Worm (Caenorhabditis elegans) whole organism, L3 larva: ENCODE results near the gene K02D10.8.

ENCODE experiments used
- R02D3.7 ChIP-seq: fragments of 150-350 bp; optimal IDR thresholded peaks from 2 replicates; lab custom pipeline; 2014; ENCODE audit warnings: missing biosample characterization, missing genetic modification characterization
- ZK546.5 ChIP-seq: sonication (generic microtip); optimal IDR thresholded peaks from 2 replicates; lab custom pipeline; 2017; ENCODE audit warnings: missing biosample characterization, missing genetic modification characterization
- aly-2 ChIP-seq: fragments of 150-350 bp; optimal IDR thresholded peaks from 2 replicates; lab custom pipeline; 2014; ENCODE audit warnings: missing biosample characterization, missing genetic modification characterization
- ama-1 ChIP-seq: fragments of 150-350 bp; optimal IDR thresholded peaks from 2 replicates; lab custom pipeline; 2018
- ceh-16 ChIP-seq: sonication (generic microtip); optimal IDR thresholded peaks from 2 replicates; lab custom pipeline; 2017; ENCODE audit warnings: missing biosample characterization, missing genetic modification characterization
- ceh-28 ChIP-seq: fragments of 150-350 bp; optimal IDR thresholded peaks from 2 replicates; lab custom pipeline; 2014; ENCODE audit warnings: missing biosample characterization, missing genetic modification reagents, missing genetic modification characterization
- ceh-82 ChIP-seq: fragments of 150-350 bp; optimal IDR thresholded peaks from 2 replicates; lab custom pipeline; 2014; ENCODE audit warnings: missing biosample characterization, missing genetic modification characterization
- ceh-9 ChIP-seq: sonication (generic microtip); optimal IDR thresholded peaks from 2 replicates; lab custom pipeline; 2018; ENCODE audit warnings: missing biosample characterization, missing genetic modification characterization
- daf-12 ChIP-seq: fragments of 150-350 bp; optimal IDR thresholded peaks from 2 replicates; lab custom pipeline; 2014; ENCODE audit warnings: missing biosample characterization, missing genetic modification reagents, missing genetic modification characterization
- egl-27 ChIP-seq: sonication (generic microtip); optimal IDR thresholded peaks from 4 replicates; lab custom pipeline; 2017; ENCODE audit warnings: missing biosample characterization, missing genetic modification reagents, missing genetic modification characterization
- egl-5 ChIP-seq: fragments of 150-350 bp; optimal IDR thresholded peaks from 2 replicates; lab custom pipeline; 2017; ENCODE audit warnings: missing biosample characterization, missing genetic modification reagents, missing genetic modification characterization, inconsistent platforms
- elt-1 ChIP-seq: fragments of 150-350 bp; optimal IDR thresholded peaks from 2 replicates; lab custom pipeline; 2014; ENCODE audit warnings: missing biosample characterization, missing genetic modification characterization
- elt-2 ChIP-seq: sonication (generic microtip); optimal IDR thresholded peaks from 2 replicates; lab custom pipeline; 2016; ENCODE audit warnings: missing genetic modification reagents, mild to moderate bottlenecking, missing genetic modification characterization, missing compliant biosample characterization
- elt-3 ChIP-seq, 3 experiments: fragments of 150-350 bp in 1 of 3; sonication (generic microtip) in 2 of 3; optimal IDR thresholded peaks; 2 replicates in 2 of 3; 4 replicates in 1 of 3; lab custom pipeline; 2014 to 2017; ENCODE audit warnings: missing biosample characterization in 3 of 3, missing genetic modification characterization in 3 of 3
- eor-1 ChIP-seq, 2 experiments: fragments of 150-350 bp; optimal IDR thresholded peaks; 2 replicates each; lab custom pipeline; 2014 to 2018; ENCODE audit warnings: missing biosample characterization in 2 of 2, missing genetic modification characterization in 2 of 2
- fkh-10 ChIP-seq: sonication (generic microtip); optimal IDR thresholded peaks from 2 replicates; lab custom pipeline; 2017; ENCODE audit warnings: missing biosample characterization, missing genetic modification reagents, missing genetic modification characterization
- fkh-2 ChIP-seq: fragments of 150-350 bp; optimal IDR thresholded peaks from 2 replicates; lab custom pipeline; 2014; ENCODE audit warnings: missing biosample characterization, missing genetic modification reagents, missing genetic modification characterization
- fos-1 ChIP-seq: fragments of 150-350 bp; optimal IDR thresholded peaks from 2 replicates; lab custom pipeline; 2014; ENCODE audit warnings: missing biosample characterization, missing genetic modification characterization
- hmg-11 ChIP-seq: sonication (generic microtip); optimal IDR thresholded peaks from 2 replicates; lab custom pipeline; 2016; ENCODE audit warnings: missing genetic modification characterization, missing compliant biosample characterization
- jun-1 ChIP-seq: fragments of 150-350 bp; optimal IDR thresholded peaks from 2 replicates; lab custom pipeline; 2014; ENCODE audit warnings: missing biosample characterization, missing genetic modification reagents, missing genetic modification characterization
- lin-15B ChIP-seq: fragments of 150-350 bp; optimal IDR thresholded peaks from 2 replicates; lab custom pipeline; 2014; ENCODE audit warnings: missing biosample characterization, missing genetic modification characterization
- lin-39 ChIP-seq: fragments of 150-350 bp; optimal IDR thresholded peaks from 2 replicates; lab custom pipeline; 2018; ENCODE audit warnings: missing biosample characterization, missing genetic modification reagents, missing genetic modification characterization
- lsy-12 ChIP-seq: sonication (generic microtip); optimal IDR thresholded peaks from 2 replicates; lab custom pipeline; 2016; ENCODE audit warnings: mild to moderate bottlenecking, missing genetic modification characterization, missing compliant biosample characterization
- mdl-1 ChIP-seq: fragments of 150-350 bp; optimal IDR thresholded peaks from 2 replicates; lab custom pipeline; 2014; ENCODE audit warnings: missing biosample characterization, missing genetic modification characterization
- mml-1 ChIP-seq: fragments of 150-350 bp; sonication (generic microtip); optimal IDR thresholded peaks from 3 replicates; lab custom pipeline; 2014; ENCODE audit warnings: missing biosample characterization, missing genetic modification characterization
- nfya-1 ChIP-seq: sonication (generic microtip); optimal IDR thresholded peaks from 2 replicates; lab custom pipeline; 2017; ENCODE audit warnings: missing genetic modification characterization, mild to moderate bottlenecking, missing compliant biosample characterization, antibody characterized with exemption, moderate library complexity; ENCODE audit not compliant: insufficient read depth
- nhr-11 ChIP-seq: fragments of 150-350 bp; optimal IDR thresholded peaks from 2 replicates; lab custom pipeline; 2014; ENCODE audit warnings: missing biosample characterization, missing genetic modification characterization
- nhr-12 ChIP-seq: fragments of 150-350 bp; optimal IDR thresholded peaks from 2 replicates; lab custom pipeline; 2014; ENCODE audit warnings: missing biosample characterization, missing genetic modification characterization
- nhr-23 ChIP-seq: fragments of 150-350 bp; optimal IDR thresholded peaks from 2 replicates; lab custom pipeline; 2014; ENCODE audit warnings: missing biosample characterization, missing genetic modification reagents, missing genetic modification characterization
- nhr-237 ChIP-seq: fragments of 150-350 bp; optimal IDR thresholded peaks from 2 replicates; lab custom pipeline; 2014; ENCODE audit warnings: missing biosample characterization, missing genetic modification characterization
- nhr-25 ChIP-seq: sonication (generic microtip); optimal IDR thresholded peaks from 2 replicates; lab custom pipeline; 2017; ENCODE audit warnings: missing biosample characterization, missing genetic modification characterization
- nhr-28 ChIP-seq: fragments of 150-350 bp; optimal IDR thresholded peaks from 2 replicates; lab custom pipeline; 2014; ENCODE audit warnings: missing biosample characterization, missing genetic modification characterization
- nhr-43 ChIP-seq: sonication (generic microtip); optimal IDR thresholded peaks from 2 replicates; lab custom pipeline; 2016; ENCODE audit warnings: mild to moderate bottlenecking, missing genetic modification characterization, missing compliant biosample characterization; ENCODE audit not compliant: poor library complexity, severe bottlenecking
- nhr-67 ChIP-seq: fragments of 150-350 bp; optimal IDR thresholded peaks from 2 replicates; lab custom pipeline; 2014; ENCODE audit warnings: missing biosample characterization, missing genetic modification characterization
- nhr-76 ChIP-seq: fragments of 150-350 bp; sonication (generic microtip); optimal IDR thresholded peaks from 5 replicates; lab custom pipeline; 2014; ENCODE audit warnings: missing biosample characterization, missing genetic modification characterization
- nhr-77 ChIP-seq: fragments of 150-350 bp; optimal IDR thresholded peaks from 2 replicates; lab custom pipeline; 2014; ENCODE audit warnings: missing biosample characterization, missing genetic modification characterization
- pha-4 ChIP-seq: fragments of 150-350 bp; optimal IDR thresholded peaks from 2 replicates; lab custom pipeline; 2014; ENCODE audit warnings: missing biosample characterization, missing genetic modification reagents, missing genetic modification characterization
- pqm-1 ChIP-seq: fragments of 150-350 bp; optimal IDR thresholded peaks from 2 replicates; lab custom pipeline; 2017; ENCODE audit warnings: missing biosample characterization, missing genetic modification characterization, inconsistent platforms
- sea-2 ChIP-seq: fragments of 150-350 bp; sonication (generic microtip); optimal IDR thresholded peaks from 4 replicates; lab custom pipeline; 2014; ENCODE audit warnings: missing biosample characterization, missing genetic modification reagents, missing genetic modification characterization
- skn-1 ChIP-seq: fragments of 150-350 bp; optimal IDR thresholded peaks from 2 replicates; lab custom pipeline; 2014; ENCODE audit warnings: missing biosample characterization, missing genetic modification characterization
- snpc-4 ChIP-seq: fragments of 150-350 bp; optimal IDR thresholded peaks from 2 replicates; lab custom pipeline; 2014; ENCODE audit warnings: missing biosample characterization, missing genetic modification characterization
- tbx-2 ChIP-seq: sonication (generic microtip); optimal IDR thresholded peaks from 2 replicates; lab custom pipeline; 2016; ENCODE audit warnings: mild to moderate bottlenecking, missing genetic modification characterization, missing compliant biosample characterization
- unc-39 ChIP-seq: sonication (generic microtip); optimal IDR thresholded peaks from 4 replicates; lab custom pipeline; 2017; ENCODE audit warnings: missing biosample characterization, missing genetic modification characterization
- unc-62 ChIP-seq: fragments of 150-350 bp; sonication (generic microtip); optimal IDR thresholded peaks from 4 replicates; lab custom pipeline; 2014; ENCODE audit warnings: missing biosample characterization, missing genetic modification reagents, missing genetic modification characterization
- zag-1 ChIP-seq: fragments of 150-350 bp; optimal IDR thresholded peaks from 2 replicates; lab custom pipeline; 2014; ENCODE audit warnings: missing biosample characterization, missing genetic modification characterization
- ztf-11 ChIP-seq: fragments of 150-350 bp; optimal IDR thresholded peaks from 2 replicates; lab custom pipeline; 2014; ENCODE audit warnings: missing biosample characterization, missing genetic modification characterization
- ztf-4 ChIP-seq: fragments of 150-350 bp; optimal IDR thresholded peaks from 2 replicates; lab custom pipeline; 2014; ENCODE audit warnings: missing biosample characterization, missing genetic modification characterization

The K02D10.8 gene

DNA sequence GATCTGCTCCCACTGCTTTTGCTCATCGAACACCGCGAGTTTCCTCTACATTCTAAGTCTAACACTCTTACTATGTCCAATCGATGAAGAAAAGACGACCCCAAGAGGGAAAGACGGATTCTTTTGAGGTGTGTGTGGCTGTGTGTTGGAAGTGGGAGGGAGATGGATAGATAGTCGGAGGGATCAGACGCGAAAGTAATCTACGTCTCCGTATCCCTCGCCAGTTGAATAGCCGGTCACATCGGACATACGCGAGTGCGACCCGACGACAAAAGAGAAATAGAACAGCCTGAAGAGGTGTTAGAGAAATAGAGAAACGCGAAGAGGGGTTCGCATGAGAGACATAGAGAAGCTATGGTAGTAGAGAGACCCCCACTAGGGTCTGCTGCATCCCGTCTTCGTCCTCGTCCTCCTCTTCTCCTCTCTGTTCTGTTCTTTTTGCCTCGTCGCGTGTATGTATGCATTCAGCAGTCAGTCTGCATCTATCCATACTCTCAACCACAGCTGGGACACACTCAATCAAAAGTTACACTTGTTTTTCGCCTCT, 9.5 kb downstream of the K02D10.8 start:
- peak; percentile 95 for TF ChIP-seq fkh-10 (GFP tag; lab: Kevin White, UChicago)
- TF ChIP-seq nhr-67 (tag; lab: Kevin White, UChicago): no peak
- TF ChIP-seq skn-1 (tag; lab: Kevin White, UChicago): peak; percentile 54
- peak; percentile 63 for TF ChIP-seq daf-12
- peak; percentile 93 for TF ChIP-seq lin-39 (tag; lab: Kevin White, UChicago)
- TF ChIP-seq nfya-1 (tag; lab: Kevin White, UChicago): peak; percentile 97
- peak; percentile 100 for TF ChIP-seq hmg-11 (tag; lab: Kevin White, UChicago)
- TF ChIP-seq ztf-11 (tag; lab: Kevin White, UChicago): no peak
- TF ChIP-seq elt-2 (tag; lab: Kevin White, UChicago): peak; percentile 66
- peak; percentile 91 for TF ChIP-seq ceh-82 (tag; lab: Kevin White, UChicago)
- no peak for TF ChIP-seq ZK546.5
- TF ChIP-seq fos-1: peak; percentile 53
- peak in 1 of 2 experiments; percentile 41 for TF ChIP-seq eor-1 (tag; optimal IDR thresholded peaks at IDR 0.05; lab: Kevin White, UChicago)
- no peak for TF ChIP-seq ceh-16 (tag; lab: Kevin White, UChicago)
- TF ChIP-seq egl-5 (tag; lab: Kevin White, UChicago): peak; percentile 68
- TF ChIP-seq nhr-28: no peak
- TF ChIP-seq mml-1 (tag; lab: Kevin White, UChicago): no peak
- peak; percentile 93 for TF ChIP-seq nhr-11 (tag; lab: Kevin White, UChicago)
- TF ChIP-seq ztf-4 (tag; lab: Kevin White, UChicago): peak; percentile 78
- no peak for TF ChIP-seq nhr-237 (tag; lab: Kevin White, UChicago)
- peak; percentile 94 for TF ChIP-seq lsy-12 (tag; lab: Kevin White, UChicago)
- TF ChIP-seq elt-1 (tag; lab: Kevin White, UChicago): peak; percentile 83
- peak; percentile 93 for TF ChIP-seq tbx-2 (tag; lab: Kevin White, UChicago)
- TF ChIP-seq lin-15B (tag; lab: Kevin White, UChicago): peak; percentile 71
- peak; percentile 53 for TF ChIP-seq ceh-9
- TF ChIP-seq aly-2: no peak
- peak; percentile 60 for TF ChIP-seq ama-1 (lab: Kevin White, UChicago)
- TF ChIP-seq pha-4 (tag; lab: Kevin White, UChicago): peak; percentile 90
- TF ChIP-seq nhr-12 (tag; lab: Kevin White, UChicago): no peak
- peak; percentile 94 for TF ChIP-seq sea-2 (GFP tag; lab: Kevin White, UChicago)
- TF ChIP-seq snpc-4 (tag; lab: Kevin White, UChicago): peak; percentile 97
- TF ChIP-seq unc-62 (GFP tag; lab: Kevin White, UChicago): peak; percentile 95
- peak; percentile 98 for TF ChIP-seq nhr-25 (tag; lab: Kevin White, UChicago)
- peak; percentile 96 for TF ChIP-seq mdl-1 (tag; lab: Kevin White, UChicago)
- TF ChIP-seq R02D3.7 (tag; lab: Kevin White, UChicago): peak; percentile 83
- peak; percentile 95 for TF ChIP-seq ceh-28 (tag; lab: Kevin White, UChicago)
- TF ChIP-seq pqm-1 (tag; lab: Kevin White, UChicago): peak; percentile 85
- TF ChIP-seq zag-1 (tag; lab: Kevin White, UChicago): peak; percentile 87
- TF ChIP-seq nhr-76 (tag; lab: Kevin White, UChicago): peak; percentile 2
- peak; percentile 88 for TF ChIP-seq egl-27 (tag; lab: Kevin White, UChicago)
- TF ChIP-seq fkh-2: no peak
- peak; percentile 20 for TF ChIP-seq unc-39
- peak in 1 of 3 experiments; percentile 36 for TF ChIP-seq elt-3 (tag; optimal IDR thresholded peaks at IDR 0.05; lab: Kevin White, UChicago)
- TF ChIP-seq nhr-23 (tag; lab: Kevin White, UChicago): peak; percentile 99
- TF ChIP-seq jun-1: peak; percentile 96
- peak; percentile 60 for TF ChIP-seq nhr-77
- TF ChIP-seq nhr-43 (tag; lab: Kevin White, UChicago): peak; percentile 97
